Fruit fly (Drosophila melanogaster) S2 (cell line): Measurements from ENCODE around the gene CG34327.

Experiments
- CG8478 ChIP-seq: fragments of >200 bp; optimal IDR thresholded peaks from 2 replicates; lab custom pipeline; 2018
- CTCF ChIP-seq, 2 experiments: fragments of >200 bp; optimal IDR thresholded peaks; 2 replicates each; lab custom pipeline; 2018

DNA sequence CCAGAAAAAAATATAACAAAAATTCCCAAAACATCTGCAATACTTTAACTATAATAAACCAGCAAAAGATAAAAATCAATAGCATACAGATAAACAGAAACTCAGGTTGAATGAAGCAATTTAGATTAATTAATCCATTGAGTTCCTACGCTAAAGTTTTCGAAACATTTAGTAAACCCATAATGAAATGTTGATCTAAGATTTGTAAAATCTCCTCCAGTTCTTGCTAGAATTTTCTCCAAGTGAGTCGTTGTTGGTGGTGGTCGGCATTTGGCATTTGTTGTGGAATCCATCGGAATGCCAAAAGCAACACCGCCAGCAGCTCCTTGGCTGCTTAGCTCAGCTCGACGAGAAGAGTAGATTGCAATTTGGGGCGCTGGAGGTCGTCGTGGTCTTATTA lies 35.4 kb downstream of the CG34327 start:
- TF ChIP-seq CTCF (optimal IDR thresholded peaks at IDR 0.05; lab: Kevin White, UChicago) (no peak), CG8478 (no peak)
